Fruit fly (Drosophila melanogaster): ENCODE measurements around the gene Daao2.

Gene Daao2

DNA sequence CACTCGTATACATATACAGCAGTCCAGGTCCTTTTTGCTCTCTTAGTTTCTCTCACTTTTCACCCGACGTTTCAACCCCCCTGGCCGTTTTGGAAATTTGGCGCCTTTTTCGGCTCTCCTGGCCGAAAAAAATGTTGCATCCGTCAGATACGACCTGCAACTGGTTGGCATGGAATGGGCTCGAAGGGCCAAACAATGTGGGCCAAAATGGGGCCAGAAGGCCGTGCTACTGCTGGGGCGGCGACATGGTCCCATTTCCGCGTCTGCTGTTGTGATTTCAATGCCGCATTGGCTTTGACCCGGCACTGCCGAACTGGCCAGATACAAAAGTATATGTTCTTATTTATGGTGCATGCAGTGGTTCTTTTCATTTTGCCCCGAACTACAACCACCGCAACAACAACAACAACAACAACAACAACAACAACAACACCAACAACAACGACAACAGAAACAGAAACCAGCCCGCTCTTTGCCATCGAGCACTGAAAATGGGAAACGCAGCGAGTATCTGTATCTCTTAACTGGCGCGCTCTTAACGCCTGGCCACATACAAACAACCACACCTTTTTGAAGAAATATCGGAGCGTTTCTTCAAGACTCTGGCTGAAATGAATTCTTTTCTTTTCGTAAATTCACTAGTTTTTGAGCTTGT lies 8.9 kb upstream of the Daao2 start:
- TF ChIP-seq CG8159 (tag; optimal IDR thresholded peaks at IDR 0.05) (no peak), CG32121 (GFP tag; IDR thresholded peaks at IDR 0.05) (peak; percentile 44; the same call in 1 of the 2 replicates), CG8301 (tag; optimal IDR thresholded peaks at IDR 0.05) (no peak)

DNA sequence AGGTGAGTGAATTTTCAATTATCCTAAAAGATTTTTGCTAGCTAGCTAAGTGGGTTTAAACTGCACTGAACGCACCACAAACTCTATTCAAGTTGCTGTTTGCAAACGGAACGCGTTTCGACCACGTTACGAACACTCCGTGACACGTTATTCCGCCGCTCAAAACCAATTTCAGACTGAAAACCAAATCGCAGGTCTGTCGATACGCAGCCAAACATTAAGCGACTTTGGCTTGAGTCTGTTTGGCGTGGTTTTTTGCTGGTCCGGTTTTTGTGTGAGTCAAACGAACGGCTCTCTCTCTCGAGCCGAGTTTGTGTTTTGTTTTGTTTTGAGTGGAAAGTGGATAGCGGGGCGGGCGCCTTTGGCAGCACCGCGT lies 8.4 kb upstream of the Daao2 start:
- TF ChIP-seq CG34367 (tag; optimal IDR thresholded peaks at IDR 0.05), result no peak
- TF ChIP-seq CG4496 (GFP tag; IDR thresholded peaks at IDR 0.05), result no peak

DNA sequence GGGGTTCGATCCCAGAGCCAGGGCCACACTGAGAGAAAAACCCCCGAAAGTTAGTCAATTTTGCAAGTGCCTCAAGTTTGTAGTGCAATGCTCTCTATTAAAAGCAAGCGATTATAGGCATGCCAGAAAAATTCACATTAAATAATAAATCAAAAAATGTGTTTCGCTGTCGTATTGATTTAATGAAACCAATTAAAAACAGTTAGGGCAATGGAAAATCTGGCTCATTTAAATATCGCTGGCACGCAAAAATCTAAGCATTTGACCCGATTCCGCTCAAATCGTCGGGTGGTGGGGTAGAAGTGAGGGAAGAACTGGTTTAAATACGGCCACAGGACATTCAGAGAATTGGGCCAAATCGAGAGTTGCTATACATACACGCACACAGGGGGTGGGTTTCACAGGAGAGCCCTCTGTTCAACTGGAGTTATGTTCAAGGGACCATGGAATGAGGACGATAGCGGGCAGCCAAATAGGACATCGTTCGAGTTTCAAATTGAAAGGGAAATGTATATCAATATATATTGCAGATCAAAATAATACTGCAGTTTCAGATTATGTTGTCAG lies 7.8 kb upstream of the Daao2 start:
- TF ChIP-seq Snoo (tag; optimal IDR thresholded peaks at IDR 0.05), result no peak
- TF ChIP-seq CG32121 (GFP tag; IDR thresholded peaks at IDR 0.05), result peak; percentile 33; the same call in 1 of the 2 replicates

DNA sequence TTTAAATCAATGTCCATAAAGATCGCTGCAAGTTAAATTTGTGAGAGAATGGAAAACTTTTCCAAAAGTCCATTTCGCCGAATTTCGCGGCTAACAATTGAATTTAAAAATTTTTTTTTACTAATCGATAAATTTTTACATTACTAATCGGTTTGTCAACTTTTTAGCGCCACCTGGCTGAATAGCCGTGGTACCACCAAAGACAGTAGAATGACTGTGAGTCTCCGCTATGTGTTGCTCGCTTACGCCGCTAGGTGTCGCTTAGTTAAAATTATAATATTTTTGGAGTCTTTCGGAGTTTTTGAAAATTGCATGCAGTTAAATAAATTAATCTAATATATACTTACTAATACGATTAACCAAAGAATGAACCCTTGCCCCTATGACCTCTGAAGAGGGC lies 5.4 kb upstream of the Daao2 start:
- no peak for TF ChIP-seq Pif1B (GFP tag; optimal IDR thresholded peaks at IDR 0.05)
- peak; percentile 27 for TF ChIP-seq D1 (tag; optimal IDR thresholded peaks at IDR 0.05)

DNA sequence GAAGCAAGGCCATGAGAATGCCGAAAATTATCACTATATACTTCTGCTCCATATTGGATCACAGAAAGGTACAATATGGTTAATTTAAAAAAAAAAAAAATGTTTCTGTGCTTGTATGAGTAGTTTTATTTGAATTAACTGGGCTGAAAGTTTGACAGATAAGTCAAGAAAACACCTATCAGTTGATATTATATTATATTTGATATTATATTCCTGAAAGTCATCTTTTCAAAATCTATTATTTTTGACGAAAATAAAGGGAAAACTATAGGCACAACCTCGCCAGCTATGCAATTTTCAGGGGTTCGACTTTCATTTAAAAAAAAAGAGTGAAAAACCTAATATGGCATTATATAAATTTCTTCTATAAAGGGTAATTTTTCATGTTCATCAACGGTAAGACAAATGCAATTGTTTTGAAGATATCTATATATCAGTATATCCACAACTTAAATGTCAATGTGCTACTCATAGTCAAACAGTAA lies 4.0 kb upstream of the Daao2 start, which contains the start of the genes nrv2 and CG43610:
TSS of gene nrv2 (minus strand) at position 101 of the 485 bp plus-strand sequence.
TSS of gene CG43610 (plus strand) at position 435 of the 485 bp plus-strand sequence.
- TF ChIP-seq gl (tag; optimal IDR thresholded peaks at IDR 0.05) (no peak), CG32121 (GFP tag; IDR thresholded peaks at IDR 0.05) (no peak), Pif1B (GFP tag; optimal IDR thresholded peaks at IDR 0.05) (no peak), CG14655 (GFP tag; optimal IDR thresholded peaks at IDR 0.05) (no peak), CG8301 (tag; optimal IDR thresholded peaks at IDR 0.05) (no peak), CG15710 (tag; optimal IDR thresholded peaks at IDR 0.05) (no peak), CG17806 (tag; optimal IDR thresholded peaks at IDR 0.05) (no peak), CG34367 (tag; optimal IDR thresholded peaks at IDR 0.05) (no peak), rn (GFP tag; IDR thresholded peaks at IDR 0.05) (no peak), EcR (GFP tag; optimal IDR thresholded peaks at IDR 0.05) (no peak), CG8159 (tag; optimal IDR thresholded peaks at IDR 0.05) (no peak), Ets98B (GFP tag; IDR thresholded peaks at IDR 0.05) (no peak), CG10348 (GFP tag; IDR thresholded peaks at IDR 0.05) (no peak), CG4496 (GFP tag; IDR thresholded peaks at IDR 0.05) (no peak), CG9948 (tag; optimal IDR thresholded peaks at IDR 0.05) (no peak), CG13204 (GFP tag; optimal IDR thresholded peaks at IDR 0.05) (no peak), D1 (tag; optimal IDR thresholded peaks at IDR 0.05) (no peak), CG12605 (GFP tag; IDR thresholded peaks at IDR 0.05) (no peak), Snoo (tag; optimal IDR thresholded peaks at IDR 0.05) (no peak), fd96Ca (GFP tag; IDR thresholded peaks at IDR 0.05) (no peak)

DNA sequence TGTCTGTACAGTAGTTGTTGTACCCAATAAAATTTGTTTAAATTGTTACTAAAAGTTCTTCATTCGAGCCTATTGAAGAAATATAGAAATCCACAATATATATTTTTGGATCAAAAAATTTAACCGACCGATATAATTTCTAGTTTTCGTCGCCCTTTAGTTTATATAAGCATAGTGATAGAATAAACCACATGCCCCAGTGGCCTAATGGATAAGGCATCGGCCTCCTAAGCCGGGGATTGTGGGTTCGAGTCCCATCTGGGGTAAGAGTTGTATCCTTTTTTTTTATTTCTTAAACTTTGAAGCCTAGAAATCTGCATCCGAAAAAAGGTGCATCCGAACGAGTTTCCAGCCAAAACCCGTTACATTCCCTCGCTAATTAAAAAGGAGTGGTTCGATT lies 3.3 kb upstream of the Daao2 start:
- no peak for TF ChIP-seq CG8159 (tag; optimal IDR thresholded peaks at IDR 0.05)
- TF ChIP-seq CG9948 (tag; optimal IDR thresholded peaks at IDR 0.05), result no peak
- no peak for TF ChIP-seq CG8301 (tag; optimal IDR thresholded peaks at IDR 0.05)

DNA sequence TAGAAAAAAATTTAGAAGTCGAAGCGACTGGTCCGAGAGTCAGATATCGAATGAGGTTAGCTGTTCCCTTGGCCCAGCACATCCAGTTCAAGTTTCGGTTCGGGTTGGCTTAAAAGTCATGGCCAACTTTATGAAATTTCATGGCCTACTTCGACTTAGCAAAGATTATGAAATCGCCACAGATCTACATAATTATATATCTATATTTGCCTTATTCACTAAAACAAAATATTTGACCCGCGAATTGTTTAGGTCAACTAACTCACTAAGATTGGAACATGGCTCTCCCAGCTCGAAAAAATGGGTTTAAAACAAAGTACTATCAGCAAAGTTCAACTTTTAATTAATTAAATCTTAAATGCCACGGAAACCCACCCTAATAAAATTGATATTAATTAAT lies 2.0 kb upstream of the Daao2 start, which contains the start of gene CG17376:
TSS of gene CG17376 (minus strand) at position 101 of the 400 bp plus-strand sequence.
- TF ChIP-seq Pif1A (GFP tag; optimal IDR thresholded peaks at IDR 0.05) (no peak), fd96Ca (GFP tag; IDR thresholded peaks at IDR 0.05) (no peak), CG12605 (GFP tag; IDR thresholded peaks at IDR 0.05) (no peak), CG9948 (tag; optimal IDR thresholded peaks at IDR 0.05) (no peak), CG13204 (GFP tag; optimal IDR thresholded peaks at IDR 0.05) (no peak), rn (GFP tag; IDR thresholded peaks at IDR 0.05) (no peak), CG15710 (tag; optimal IDR thresholded peaks at IDR 0.05) (no peak), Ets98B (GFP tag; IDR thresholded peaks at IDR 0.05) (no peak), EcR (GFP tag; optimal IDR thresholded peaks at IDR 0.05) (no peak)

DNA sequence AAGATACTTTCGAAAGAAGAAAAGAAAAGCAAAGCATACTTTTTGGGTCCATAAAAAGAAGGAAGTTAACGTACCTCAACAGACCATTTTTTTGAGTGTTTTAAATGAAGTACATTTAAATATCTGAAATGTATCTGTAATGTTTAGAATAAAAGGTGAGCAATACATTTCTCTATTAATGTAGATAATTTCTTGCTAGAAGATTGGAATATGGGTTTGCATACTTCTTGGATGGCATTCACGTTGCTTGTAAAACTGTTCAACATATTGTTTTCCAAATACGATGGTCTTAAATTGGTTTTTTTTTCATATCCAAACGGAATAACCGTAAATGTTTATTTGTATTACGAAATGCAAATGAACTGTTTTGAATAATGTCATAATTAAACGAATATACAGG lies 3.0 kb downstream of the Daao2 start, which contains the start of gene CG17375:
TSS of gene CG17375 (minus strand) at position 10 of the 400 bp plus-strand sequence.
- no peak for TF ChIP-seq CG32121 (GFP tag; IDR thresholded peaks at IDR 0.05)
- no peak for TF ChIP-seq CG17806 (tag; optimal IDR thresholded peaks at IDR 0.05)
- TF ChIP-seq gl (tag; optimal IDR thresholded peaks at IDR 0.05), result no peak
- TF ChIP-seq CG8159 (tag; optimal IDR thresholded peaks at IDR 0.05), result no peak
- no peak for TF ChIP-seq CG8301 (tag; optimal IDR thresholded peaks at IDR 0.05)
- no peak for TF ChIP-seq D1 (tag; optimal IDR thresholded peaks at IDR 0.05)
- no peak for TF ChIP-seq CG10348 (GFP tag; IDR thresholded peaks at IDR 0.05)

Measured in whole organism, pupa.